Fruit fly (Drosophila melanogaster): ENCODE data around the gene CG4880.

- TF ChIP-seq psq (optimal IDR thresholded peaks at IDR 0.05), result no peak
- TF ChIP-seq usp (GFP tag; optimal IDR thresholded peaks at IDR 0.05), result no peak
- no peak for TF ChIP-seq EcR (GFP tag; optimal IDR thresholded peaks at IDR 0.05)
These were observed 19.4 kb downstream of the CG4880 start for dm6 chrX:16906065-16906464.

All from whole organism.